Worm (Caenorhabditis elegans) whole organism, L3 larva: ENCODE data around the gene C29H12.2.

Source experiments
- R02D3.7 ChIP-seq: fragments of 150-350 bp; optimal IDR thresholded peaks from 2 replicates; lab custom pipeline; 2014; ENCODE audit warnings: missing biosample characterization, missing genetic modification characterization
- egl-27 ChIP-seq: sonication (generic microtip); optimal IDR thresholded peaks from 4 replicates; lab custom pipeline; 2017; ENCODE audit warnings: missing biosample characterization, missing genetic modification reagents, missing genetic modification characterization
- egl-5 ChIP-seq: fragments of 150-350 bp; optimal IDR thresholded peaks from 2 replicates; lab custom pipeline; 2017; ENCODE audit warnings: missing biosample characterization, missing genetic modification reagents, missing genetic modification characterization, inconsistent platforms
- elt-3 ChIP-seq, 3 experiments: fragments of 150-350 bp in 1 of 3; sonication (generic microtip) in 2 of 3; optimal IDR thresholded peaks; 2 replicates in 2 of 3; 4 replicates in 1 of 3; lab custom pipeline; 2014 to 2017; ENCODE audit warnings: missing biosample characterization in 3 of 3, missing genetic modification characterization in 3 of 3
- fkh-10 ChIP-seq: sonication (generic microtip); optimal IDR thresholded peaks from 2 replicates; lab custom pipeline; 2017; ENCODE audit warnings: missing biosample characterization, missing genetic modification reagents, missing genetic modification characterization
- lin-15B ChIP-seq: fragments of 150-350 bp; optimal IDR thresholded peaks from 2 replicates; lab custom pipeline; 2014; ENCODE audit warnings: missing biosample characterization, missing genetic modification characterization
- nfya-1 ChIP-seq: sonication (generic microtip); optimal IDR thresholded peaks from 2 replicates; lab custom pipeline; 2017; ENCODE audit warnings: missing genetic modification characterization, mild to moderate bottlenecking, missing compliant biosample characterization, antibody characterized with exemption, moderate library complexity; ENCODE audit not compliant: insufficient read depth
- nhr-23 ChIP-seq: fragments of 150-350 bp; optimal IDR thresholded peaks from 2 replicates; lab custom pipeline; 2014; ENCODE audit warnings: missing biosample characterization, missing genetic modification reagents, missing genetic modification characterization
- nhr-237 ChIP-seq: fragments of 150-350 bp; optimal IDR thresholded peaks from 2 replicates; lab custom pipeline; 2014; ENCODE audit warnings: missing biosample characterization, missing genetic modification characterization
- unc-62 ChIP-seq: fragments of 150-350 bp; sonication (generic microtip); optimal IDR thresholded peaks from 4 replicates; lab custom pipeline; 2014; ENCODE audit warnings: missing biosample characterization, missing genetic modification reagents, missing genetic modification characterization

DNA sequence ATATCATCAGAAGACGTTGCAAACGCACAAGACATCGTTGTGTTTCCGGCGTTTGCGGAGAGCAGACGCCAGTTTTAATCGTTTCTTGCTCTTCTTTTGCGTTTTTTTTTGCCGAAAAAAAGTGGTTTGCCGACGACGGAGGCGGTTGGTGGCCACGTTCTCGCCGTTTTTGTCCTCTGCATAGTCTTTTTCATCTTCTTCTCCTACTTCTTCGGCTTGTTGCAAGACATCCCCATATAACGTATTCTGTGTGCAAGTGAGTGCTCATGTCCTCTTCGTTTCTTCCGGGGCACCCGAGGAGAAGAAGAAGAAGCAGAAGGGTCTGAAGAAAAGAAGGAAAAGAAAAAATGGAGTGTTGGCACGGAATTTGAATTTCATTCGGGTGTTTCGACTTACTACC lies 51.4 kb downstream of the C29H12.2 start:
- TF ChIP-seq egl-27 (tag; lab: Kevin White, UChicago) (no peak), fkh-10 (GFP tag; lab: Kevin White, UChicago) (no peak), nhr-23 (no peak), lin-15B (tag; lab: Kevin White, UChicago) (no peak), unc-62 (GFP tag; lab: Kevin White, UChicago) (no peak), nfya-1 (tag; lab: Kevin White, UChicago) (peak; percentile 26), elt-3 (tag; optimal IDR thresholded peaks at IDR 0.05; lab: Kevin White, UChicago) (no peak), R02D3.7 (tag; lab: Kevin White, UChicago) (no peak), egl-5 (tag; lab: Kevin White, UChicago) (no peak), nhr-237 (tag; lab: Kevin White, UChicago) (no peak)
